ENCODE assay signal across 5 fruit fly cellular contexts in genomic region chr3R:13032323-13032722, dm6.
TF ChIP-seq lines count a peak whose summit lies in the region.

ry (plus strand) TSS chr3R:13032528.

- no peak for TF ChIP-seq CTCF in whole organism, embryonic (GFP tag; optimal IDR thresholded peaks at IDR 0.05; lab: Kevin White, UChicago)

TF ChIP-seq in whole organism, adult, 20 proteins besides CTCF, POLR2A, EP300 and RAD21:
- no peak for TF ChIP-seq cnc (optimal IDR thresholded peaks at IDR 0.05; lab: Kevin White, UChicago)
- no peak for TF ChIP-seq pad (GFP tag; optimal IDR thresholded peaks at IDR 0.05; lab: Kevin White, UChicago)
- TF ChIP-seq bab1 (GFP tag; optimal IDR thresholded peaks at IDR 0.05; lab: Kevin White, UChicago), result no peak
- TF ChIP-seq cic (GFP tag; optimal IDR thresholded peaks at IDR 0.05; lab: Kevin White, UChicago), result peak; percentile 84
- TF ChIP-seq CG11617 (GFP tag; optimal IDR thresholded peaks at IDR 0.05; lab: Kevin White, UChicago), result no peak
- TF ChIP-seq Hr96 (GFP tag; optimal IDR thresholded peaks at IDR 0.05; lab: Kevin White, UChicago), result no peak
- TF ChIP-seq ovo (GFP tag; optimal IDR thresholded peaks at IDR 0.05; lab: Kevin White, UChicago), result no peak
- TF ChIP-seq Crg-1 (GFP tag; optimal IDR thresholded peaks at IDR 0.05; lab: Kevin White, UChicago), result no peak
- TF ChIP-seq CG7045 (GFP tag; optimal IDR thresholded peaks at IDR 0.05; lab: Kevin White, UChicago), result no peak
- TF ChIP-seq Mnt (GFP tag; optimal IDR thresholded peaks at IDR 0.05; lab: Kevin White, UChicago), result peak; percentile 70
- no peak for TF ChIP-seq CG12768 (GFP tag; optimal IDR thresholded peaks at IDR 0.05; lab: Kevin White, UChicago)
- peak; percentile 43 for TF ChIP-seq CG33017 (tag; optimal IDR thresholded peaks at IDR 0.05; lab: Kevin White, UChicago)
- no peak for TF ChIP-seq CG7101 (tag; optimal IDR thresholded peaks at IDR 0.05; lab: Kevin White, UChicago)
- TF ChIP-seq kay (GFP tag; lab: Kevin White, UChicago; ENCODE audit: borderline replicate concordance), result no peak

TF ChIP-seq in whole organism, embryonic, 481 proteins besides CTCF, POLR2A, EP300 and RAD21 (continues in another document):
- TF ChIP-seq jigr1 (GFP tag; IDR thresholded peaks at IDR 0.05; lab: Robert Waterston, UW) (no peak), Gsc (GFP tag; IDR thresholded peaks at IDR 0.05; lab: Robert Waterston, UW) (no peak), grn (GFP tag; optimal IDR thresholded peaks at IDR 0.05; lab: Kevin White, UChicago) (peak; percentile 33), wek (GFP tag; optimal IDR thresholded peaks at IDR 0.05; lab: Kevin White, UChicago) (no peak), ttk (GFP tag; IDR thresholded peaks at IDR 0.05; lab: Robert Waterston, UW) (no peak), CG9437 (GFP tag; optimal IDR thresholded peaks at IDR 0.05; lab: Kevin White, UChicago) (peak; percentile 38), Med (GFP tag; lab: Kevin White, UChicago) (peak; percentile 72), crc (GFP tag; optimal IDR thresholded peaks at IDR 0.05; lab: Kevin White, UChicago) (no peak), sim (GFP tag; IDR thresholded peaks at IDR 0.05; lab: Robert Waterston, UW) (peak; percentile 41; the same call in 1 of the 2 replicates), Deaf1 (tag; optimal IDR thresholded peaks at IDR 0.05; lab: Kevin White, UChicago) (peak; percentile 85), Pdp1 (GFP tag; optimal IDR thresholded peaks at IDR 0.05; lab: Kevin White, UChicago) (peak in 1 of 2 experiments; percentile 73), CG2199 (GFP tag; IDR thresholded peaks at IDR 0.05; lab: Robert Waterston, UW) (peak; percentile 60; the same call in 1 of the 3 replicates), Side (GFP tag; optimal IDR thresholded peaks at IDR 0.05; lab: Kevin White, UChicago) (no peak), CG4328 (GFP tag; optimal IDR thresholded peaks at IDR 0.05; lab: Kevin White, UChicago) (no peak), CkIIα-i1 (GFP tag; IDR thresholded peaks at IDR 0.05; lab: Robert Waterston, UW) (no peak), Optix (GFP tag; IDR thresholded peaks at IDR 0.05; lab: Robert Waterston, UW) (peak; percentile 18; the same call in 1 of the 3 replicates), ato (GFP tag; IDR thresholded peaks at IDR 0.05; lab: Robert Waterston, UW; ENCODE audit: partially characterized antibody) (no peak), odd (GFP tag; optimal IDR thresholded peaks at IDR 0.05; lab: Kevin White, UChicago) (no peak), amos (GFP tag; IDR thresholded peaks at IDR 0.05; lab: Robert Waterston, UW; ENCODE audit: partially characterized antibody) (peak; percentile 25)

TF ChIP-seq in whole organism, prepupa, 60 proteins besides CTCF, POLR2A, EP300 and RAD21:
- TF ChIP-seq vri (GFP tag; optimal IDR thresholded peaks at IDR 0.05; lab: Kevin White, UChicago) (peak; percentile 56), Met (GFP tag; optimal IDR thresholded peaks at IDR 0.05; lab: Kevin White, UChicago) (no peak), CG8119 (GFP tag; IDR thresholded peaks at IDR 0.05; lab: Robert Waterston, UW) (no peak), Eip78C (GFP tag; lab: Kevin White, UChicago) (peak; percentile 22), Sox15 (GFP tag; optimal IDR thresholded peaks at IDR 0.05; lab: Kevin White, UChicago) (no peak), net (GFP tag; optimal IDR thresholded peaks at IDR 0.05; lab: Kevin White, UChicago) (no peak), dac (GFP tag; optimal IDR thresholded peaks at IDR 0.05; lab: Kevin White, UChicago) (no peak), CG3032 (tag; optimal IDR thresholded peaks at IDR 0.05; lab: Kevin White, UChicago) (no peak)
TF ChIP-seq in whole organism, prepupa: peak in this region for 2.

TF ChIP-seq in whole organism, pupa, 21 proteins besides CTCF, POLR2A, EP300 and RAD21:
- TF ChIP-seq CG12605 (GFP tag; IDR thresholded peaks at IDR 0.05; lab: Robert Waterston, UW) (no peak), CG32121 (GFP tag; IDR thresholded peaks at IDR 0.05; lab: Robert Waterston, UW) (peak; percentile 14; the same call in 1 of the 2 replicates)

TF ChIP-seq in whole organism, wandering third instar larva, 38 proteins besides CTCF, POLR2A, EP300 and RAD21:
- TF ChIP-seq Rel (GFP tag; optimal IDR thresholded peaks at IDR 0.05; lab: Kevin White, UChicago) (no peak), Rel (tag; optimal IDR thresholded peaks at IDR 0.05; lab: Kevin White, UChicago) (peak; percentile 11), pan (optimal IDR thresholded peaks at IDR 0.05; lab: Kevin White, UChicago) (no peak)
